Fruit fly (Drosophila melanogaster) whole organism, pupa: ENCODE data around the gene Samuel.
A peak's percentile ranks its signal among the peaks of the same experiment; 100 is the strongest.

Experiments
- CG10348 ChIP-seq: fragments of 200-800 bp; sonication (Bioruptor generic); IDR thresholded peaks from 2 replicates; pipeline ENCODE4 v1.3.6; 2022; ENCODE audit warnings: missing biosample characterization, missing genetic modification characterization
- CG12605 ChIP-seq: fragments of 200-800 bp; sonication (Bioruptor generic); IDR thresholded peaks from 2 replicates; pipeline ENCODE4 v1.3.6; 2022; ENCODE audit warnings: missing biosample characterization, missing genetic modification characterization
- CG13204 ChIP-seq: fragments of 200-800 bp; sonication (Bioruptor generic); optimal IDR thresholded peaks from 2 replicates; lab custom pipeline; 2018; ENCODE audit warnings: missing biosample characterization, mild to moderate bottlenecking, missing genetic modification characterization, moderate library complexity
- CG14655 ChIP-seq: fragments of 200-800 bp; sonication (Bioruptor generic); optimal IDR thresholded peaks from 3 replicates; lab custom pipeline; 2017; ENCODE audit warnings: mild to moderate bottlenecking, missing biosample characterization, missing genetic modification reagents, missing genetic modification characterization
- CG15710 ChIP-seq: fragments of 200-800 bp; sonication (Bioruptor generic); optimal IDR thresholded peaks from 2 replicates; lab custom pipeline; 2018; ENCODE audit warnings: missing biosample characterization, mild to moderate bottlenecking, missing genetic modification characterization, moderate library complexity
- CG17806 ChIP-seq: fragments of 200-800 bp; sonication (Bioruptor generic); optimal IDR thresholded peaks from 2 replicates; lab custom pipeline; 2018; ENCODE audit warnings: missing biosample characterization, mild to moderate bottlenecking, missing genetic modification characterization, moderate library complexity
- CG32121 ChIP-seq: fragments of 200-800 bp; sonication (Bioruptor generic); IDR thresholded peaks from 2 replicates; pipeline ENCODE4 v1.3.6; 2022; ENCODE audit warnings: missing biosample characterization, missing genetic modification characterization
- CG34367 ChIP-seq: fragments of 200-800 bp; sonication (Bioruptor generic); optimal IDR thresholded peaks from 2 replicates; lab custom pipeline; 2018; ENCODE audit warnings: missing biosample characterization, mild to moderate bottlenecking, missing genetic modification characterization
- CG4496 ChIP-seq: fragments of 200-800 bp; sonication (Bioruptor generic); IDR thresholded peaks from 3 replicates; pipeline ENCODE4 v1.3.6; 2022; ENCODE audit warnings: missing biosample characterization, missing genetic modification characterization
- CG8159 ChIP-seq: fragments of 200-800 bp; sonication (Bioruptor generic); optimal IDR thresholded peaks from 3 replicates; lab custom pipeline; 2018; ENCODE audit warnings: missing biosample characterization, mild to moderate bottlenecking, missing genetic modification characterization, moderate library complexity
- CG8301 ChIP-seq: fragments of 200-800 bp; sonication (Bioruptor generic); optimal IDR thresholded peaks from 2 replicates; lab custom pipeline; 2018; ENCODE audit warnings: missing biosample characterization, mild to moderate bottlenecking, missing genetic modification characterization
- CG9948 ChIP-seq: fragments of 200-800 bp; sonication (Bioruptor generic); optimal IDR thresholded peaks from 2 replicates; lab custom pipeline; 2018; ENCODE audit warnings: missing biosample characterization, mild to moderate bottlenecking, missing genetic modification characterization, moderate library complexity
- D1 ChIP-seq: fragments of 200-800 bp; sonication (Bioruptor generic); optimal IDR thresholded peaks from 2 replicates; lab custom pipeline; 2018; ENCODE audit warnings: missing biosample characterization, mild to moderate bottlenecking, missing genetic modification characterization, moderate library complexity
- EcR ChIP-seq: fragments of 200-800 bp; sonication (Bioruptor generic); optimal IDR thresholded peaks from 3 replicates; lab custom pipeline; 2019; ENCODE audit warnings: missing biosample characterization, missing genetic modification characterization, mild to moderate bottlenecking, moderate library complexity, missing genetic modification reagents
- Ets98B ChIP-seq: fragments of 200-800 bp; sonication (Bioruptor generic); IDR thresholded peaks from 2 replicates; pipeline ENCODE4 v1.3.6; 2022; ENCODE audit warnings: missing biosample characterization, missing genetic modification characterization
- Pif1A ChIP-seq: fragments of 200-800 bp; sonication (Bioruptor generic); optimal IDR thresholded peaks from 3 replicates; lab custom pipeline; 2016; ENCODE audit warnings: missing biosample characterization, missing genetic modification characterization
- Pif1B ChIP-seq: fragments of 200-800 bp; sonication (Bioruptor generic); optimal IDR thresholded peaks from 3 replicates; lab custom pipeline; 2016; ENCODE audit warnings: missing biosample characterization, missing genetic modification characterization
- Snoo ChIP-seq: fragments of 200-800 bp; sonication (Bioruptor generic); optimal IDR thresholded peaks from 3 replicates; lab custom pipeline; 2017; ENCODE audit warnings: missing biosample characterization, mild to moderate bottlenecking, missing genetic modification characterization, inconsistent platforms
- fd96Ca ChIP-seq: fragments of 200-800 bp; sonication (Bioruptor generic); IDR thresholded peaks from 3 replicates; pipeline ENCODE4 v1.3.6; 2022; ENCODE audit warnings: missing biosample characterization, missing genetic modification characterization
- gl ChIP-seq: fragments of 200-800 bp; sonication (Bioruptor generic); optimal IDR thresholded peaks from 2 replicates; lab custom pipeline; 2018; ENCODE audit warnings: missing biosample characterization, mild to moderate bottlenecking, missing genetic modification characterization
- rn ChIP-seq: fragments of 200-800 bp; sonication (Bioruptor generic); IDR thresholded peaks from 2 replicates; pipeline ENCODE4 v1.3.6; 2022; ENCODE audit warnings: missing biosample characterization, missing genetic modification characterization

Gene Samuel

dm6 chr2L:11068907-11069306 lies 2.1 kb upstream of the Samuel start:
- TF ChIP-seq CG13204 (GFP tag; lab: Kevin White, UChicago) (peak; percentile 65), EcR (GFP tag; lab: Kevin White, UChicago) (peak; percentile 37), fd96Ca (0 out of 3 replicates have a peak, but pooled peaks have one; percentile 5), rn (no peak)

- TF ChIP-seq CG14655 (GFP tag; lab: Kevin White, UChicago) (peak; percentile 46), Snoo (tag; lab: Kevin White, UChicago) (no peak), CG8301 (peak; percentile 37), Pif1B (GFP tag; lab: Kevin White, UChicago) (no peak), CG4496 (GFP tag; lab: Robert Waterston, UW) (no peak), D1 (tag; lab: Kevin White, UChicago) (peak; percentile 33), gl (tag; lab: Kevin White, UChicago) (no peak), CG32121 (GFP tag; lab: Robert Waterston, UW) (no peak), EcR (GFP tag; lab: Kevin White, UChicago) (no peak), CG34367 (tag; lab: Kevin White, UChicago) (peak; percentile 32), CG10348 (GFP tag; lab: Robert Waterston, UW) (no peak), CG15710 (tag; lab: Kevin White, UChicago) (peak; percentile 59), CG12605 (peak; percentile 23; the same call in 1 of the 2 replicates), CG13204 (GFP tag; lab: Kevin White, UChicago) (no peak), CG8159 (tag; lab: Kevin White, UChicago) (peak; percentile 67), fd96Ca (no peak), Ets98B (GFP tag; lab: Robert Waterston, UW) (no peak), CG17806 (tag; lab: Kevin White, UChicago) (peak; percentile 59), Pif1A (GFP tag; lab: Kevin White, UChicago) (no peak), CG9948 (peak; percentile 43), rn (no peak)
These were observed 1.6 kb upstream of the Samuel start for dm6 chr2L:11068441-11068840.

dm6 chr2L:11067970-11068369 lies 1.2 kb upstream of the Samuel start:
- no peak for TF ChIP-seq Pif1A (GFP tag; lab: Kevin White, UChicago)
- peak; percentile 13 for TF ChIP-seq Pif1B (GFP tag; lab: Kevin White, UChicago)

dm6 chr2L:11065932-11066823 lies 620 bp downstream of the Samuel start:
- no peak for TF ChIP-seq EcR (GFP tag; lab: Kevin White, UChicago)
- no peak for TF ChIP-seq rn
- peak; percentile 15 for TF ChIP-seq CG17806 (tag; lab: Kevin White, UChicago)
- TF ChIP-seq CG8159 (tag; lab: Kevin White, UChicago) = peak; percentile 48
- TF ChIP-seq CG8301 = peak; percentile 36
- TF ChIP-seq CG32121 (GFP tag; lab: Robert Waterston, UW) = 0 out of 2 replicates have a peak, but pooled peaks have one; percentile 55
- TF ChIP-seq CG14655 (GFP tag; lab: Kevin White, UChicago) = peak; percentile 51
- TF ChIP-seq Snoo (tag; lab: Kevin White, UChicago) = peak; percentile 40
- TF ChIP-seq CG15710 (tag; lab: Kevin White, UChicago) = peak; percentile 36
- TF ChIP-seq Ets98B (GFP tag; lab: Robert Waterston, UW) = peak; percentile 26; the same call in 1 of the 2 replicates
- no peak for TF ChIP-seq CG10348 (GFP tag; lab: Robert Waterston, UW)
- peak; percentile 42 for TF ChIP-seq CG9948
- no peak for TF ChIP-seq CG12605
- no peak for TF ChIP-seq CG34367 (tag; lab: Kevin White, UChicago)
- TF ChIP-seq Pif1B (GFP tag; lab: Kevin White, UChicago) = no peak
- peak; percentile 64 for TF ChIP-seq Pif1A (GFP tag; lab: Kevin White, UChicago)
- peak; percentile 51; the same call in 2 of the 3 replicates for TF ChIP-seq CG4496 (GFP tag; lab: Robert Waterston, UW)
- TF ChIP-seq D1 (tag; lab: Kevin White, UChicago) = peak; percentile 11
- TF ChIP-seq gl (tag; lab: Kevin White, UChicago) = no peak
- no peak for TF ChIP-seq fd96Ca
- TF ChIP-seq CG13204 (GFP tag; lab: Kevin White, UChicago) = no peak
- TF ChIP-seq, all 21 proteins: peak for 12

dm6 chr2L:11065106-11065878 lies 1.5 kb downstream of the Samuel start:
- TF ChIP-seq CG13204 (GFP tag; lab: Kevin White, UChicago) (no peak), CG8159 (tag; lab: Kevin White, UChicago) (peak; percentile 63), CG9948 (peak; percentile 51), EcR (GFP tag; lab: Kevin White, UChicago) (no peak), Ets98B (GFP tag; lab: Robert Waterston, UW) (peak; percentile 66), CG14655 (GFP tag; lab: Kevin White, UChicago) (peak; percentile 39), CG17806 (tag; lab: Kevin White, UChicago) (peak; percentile 34), Pif1A (GFP tag; lab: Kevin White, UChicago) (peak; percentile 24), gl (tag; lab: Kevin White, UChicago) (no peak), CG15710 (tag; lab: Kevin White, UChicago) (peak; percentile 62), CG34367 (tag; lab: Kevin White, UChicago) (peak; percentile 27), Snoo (tag; lab: Kevin White, UChicago) (peak; percentile 61), CG8301 (peak; percentile 28), CG32121 (GFP tag; lab: Robert Waterston, UW) (peak; percentile 70), rn (no peak), Pif1B (GFP tag; lab: Kevin White, UChicago) (peak; percentile 53), fd96Ca (no peak), CG12605 (peak; percentile 71), CG4496 (GFP tag; lab: Robert Waterston, UW) (peak; percentile 74; the same call in 2 of the 3 replicates)
